Worm (Caenorhabditis elegans) whole organism, young adult: Measurements from ENCODE around the gene sucl-1.

Source experiments
- B0261.1 ChIP-seq: sonication (generic microtip); optimal IDR thresholded peaks from 2 replicates; lab custom pipeline; 2016; ENCODE audit warnings: mild to moderate bottlenecking, missing genetic modification characterization, moderate library complexity, missing compliant biosample characterization
- C17E4.6 ChIP-seq: fragments of 200-800 bp; sonication (Bioruptor generic); IDR thresholded peaks from 2 replicates; pipeline ENCODE4 v1.3.6; 2022; ENCODE audit warnings: missing genetic modification reagents, missing genetic modification characterization, missing compliant biosample characterization
- D2030.7 ChIP-seq: fragments of 200-800 bp; sonication (Bioruptor generic); IDR thresholded peaks from 2 replicates; pipeline ENCODE4 v1.3.6; 2022; ENCODE audit warnings: missing genetic modification reagents, missing genetic modification characterization, missing compliant biosample characterization
- F23B12.7 ChIP-seq: sonication (generic microtip); optimal IDR thresholded peaks from 2 replicates; lab custom pipeline; 2017; ENCODE audit warnings: missing genetic modification characterization, mild to moderate bottlenecking, missing compliant biosample characterization, antibody characterized with exemption, moderate library complexity; ENCODE audit not compliant: insufficient read depth
- F52B5.7 ChIP-seq: sonication (generic microtip); optimal IDR thresholded peaks from 2 replicates; lab custom pipeline; 2016; ENCODE audit warnings: mild to moderate bottlenecking, missing genetic modification characterization, missing compliant biosample characterization
- F55B11.4 ChIP-seq: sonication (generic microtip); optimal IDR thresholded peaks from 2 replicates; lab custom pipeline; 2016; ENCODE audit warnings: missing compliant biosample characterization, missing genetic modification characterization, borderline replicate concordance; ENCODE audit not compliant: insufficient read depth
- K11D2.4 ChIP-seq: fragments of 200-800 bp; sonication (Bioruptor generic); IDR thresholded peaks from 2 replicates; pipeline ENCODE4 v1.3.6; 2022; ENCODE audit warnings: missing genetic modification reagents, missing genetic modification characterization, missing compliant biosample characterization
- T07F8.4 ChIP-seq: sonication (generic microtip); optimal IDR thresholded peaks from 2 replicates; lab custom pipeline; 2016; ENCODE audit warnings: mild to moderate bottlenecking, missing genetic modification characterization, moderate library complexity, missing compliant biosample characterization
- Y53G8AR.9 ChIP-seq: fragments of 200-800 bp; sonication (Bioruptor generic); conservative IDR thresholded peaks from 2 replicates; pipeline ENCODE4 v1.3.6; 2022; ENCODE audit warnings: missing genetic modification reagents, missing genetic modification characterization, missing compliant biosample characterization
- Y95B8A.8 ChIP-seq: fragments of 200-800 bp; sonication (Bioruptor generic); IDR thresholded peaks from 2 replicates; pipeline ENCODE4 v1.3.6; 2022; ENCODE audit warnings: missing genetic modification reagents, missing genetic modification characterization, missing compliant biosample characterization
- ZK185.1 ChIP-seq: sonication (generic microtip); optimal IDR thresholded peaks from 2 replicates; lab custom pipeline; 2016; ENCODE audit warnings: mild to moderate bottlenecking, missing genetic modification characterization, missing compliant biosample characterization; ENCODE audit not compliant: poor library complexity, severe bottlenecking
- akir-1 ChIP-seq: fragments of 200-800 bp; sonication (Bioruptor generic); optimal IDR thresholded peaks from 2 replicates; lab custom pipeline; 2018; ENCODE audit warnings: mild to moderate bottlenecking, missing genetic modification characterization, moderate library complexity, missing compliant biosample characterization
- attf-3 ChIP-seq: fragments of 200-800 bp; sonication (Bioruptor generic); conservative IDR thresholded peaks from 2 replicates; pipeline ENCODE4 v1.3.6; 2022; ENCODE audit warnings: missing genetic modification reagents, missing genetic modification characterization, missing compliant biosample characterization
- attf-5 ChIP-seq: fragments of 200-800 bp; sonication (Bioruptor generic); optimal IDR thresholded peaks from 2 replicates; lab custom pipeline; 2018; ENCODE audit warnings: mild to moderate bottlenecking, missing genetic modification characterization, missing compliant biosample characterization
- cebp-2 ChIP-seq: fragments of 200-800 bp; sonication (Bioruptor generic); IDR thresholded peaks from 2 replicates; pipeline ENCODE4 v1.3.6; 2022; ENCODE audit warnings: missing genetic modification characterization, missing compliant biosample characterization
- ceh-27 ChIP-seq: fragments of 200-800 bp; sonication (Bioruptor generic); optimal IDR thresholded peaks from 2 replicates; lab custom pipeline; 2018; ENCODE audit warnings: mild to moderate bottlenecking, missing genetic modification characterization, moderate library complexity, missing compliant biosample characterization
- ceh-40 ChIP-seq: fragments of 200-800 bp; sonication (Bioruptor generic); IDR thresholded peaks from 2 replicates; pipeline ENCODE4 v1.3.6; 2022; ENCODE audit warnings: missing genetic modification characterization, missing compliant biosample characterization
- dox-1 ChIP-seq: fragments of 200-800 bp; sonication (Bioruptor generic); IDR thresholded peaks from 2 replicates; pipeline ENCODE4 v1.3.6; 2022; ENCODE audit warnings: missing genetic modification reagents, missing genetic modification characterization, missing compliant biosample characterization
- dpl-1 ChIP-seq: fragments of 150-350 bp; optimal IDR thresholded peaks from 2 replicates; lab custom pipeline; 2014; ENCODE audit warnings: missing biosample characterization, missing genetic modification reagents, missing genetic modification characterization
- efl-1 ChIP-seq: fragments of 150-350 bp; optimal IDR thresholded peaks from 2 replicates; lab custom pipeline; 2014; ENCODE audit warnings: missing biosample characterization, missing genetic modification reagents, missing genetic modification characterization
- egrh-3 ChIP-seq: fragments of 200-800 bp; sonication (Bioruptor generic); IDR thresholded peaks from 2 replicates; pipeline ENCODE4 v1.3.6; 2022; ENCODE audit warnings: missing genetic modification reagents, missing genetic modification characterization, missing compliant biosample characterization
- gei-17 ChIP-seq: fragments of 200-800 bp; sonication (Bioruptor generic); optimal IDR thresholded peaks from 2 replicates; lab custom pipeline; 2018; ENCODE audit warnings: mild to moderate bottlenecking, missing genetic modification characterization, missing compliant biosample characterization
- hmg-20 ChIP-seq: fragments of 200-800 bp; sonication (Bioruptor generic); IDR thresholded peaks from 2 replicates; pipeline ENCODE4 v1.3.6; 2022; ENCODE audit warnings: missing genetic modification reagents, missing genetic modification characterization, missing compliant biosample characterization
- let-607 ChIP-seq, 2 experiments: fragments of 200-800 bp in 1 of 2; sonication (Bioruptor generic) in 1 of 2; sonication (generic microtip) in 1 of 2; optimal IDR thresholded peaks; 2 replicates each; lab custom pipeline; 2016 to 2018; ENCODE audit warnings: mild to moderate bottlenecking in 2 of 2, missing compliant biosample characterization in 2 of 2, missing genetic modification characterization in 2 of 2, moderate library complexity in 2 of 2, missing genotype in 1 of 2
- lin-40 ChIP-seq: sonication (generic microtip); optimal IDR thresholded peaks from 2 replicates; lab custom pipeline; 2016; ENCODE audit warnings: missing genetic modification characterization, mild to moderate bottlenecking, missing compliant biosample characterization, missing genotype, missing genetic modification reagents
- lin-54 ChIP-seq: fragments of 200-800 bp; sonication (Bioruptor generic); optimal IDR thresholded peaks from 2 replicates; lab custom pipeline; 2018; ENCODE audit warnings: mild to moderate bottlenecking, missing genetic modification characterization, missing compliant biosample characterization
- lsl-1 ChIP-seq: fragments of 200-800 bp; sonication (Bioruptor generic); optimal IDR thresholded peaks from 2 replicates; lab custom pipeline; 2018; ENCODE audit warnings: mild to moderate bottlenecking, missing genetic modification characterization, moderate library complexity, missing compliant biosample characterization
- mcd-1 ChIP-seq: fragments of 200-800 bp; sonication (Bioruptor generic); IDR thresholded peaks from 2 replicates; pipeline ENCODE4 v1.3.6; 2022; ENCODE audit warnings: missing genetic modification reagents, missing genetic modification characterization, missing compliant biosample characterization
- mes-4 ChIP-seq: sonication (generic microtip); optimal IDR thresholded peaks from 2 replicates; lab custom pipeline; 2016; ENCODE audit warnings: missing genotype, missing genetic modification characterization, missing compliant biosample characterization
- nhr-27 ChIP-seq: fragments of 200-800 bp; sonication (Bioruptor generic); optimal IDR thresholded peaks from 2 replicates; lab custom pipeline; 2018; ENCODE audit warnings: mild to moderate bottlenecking, missing genetic modification characterization, moderate library complexity, missing compliant biosample characterization
- nhr-80 ChIP-seq: sonication (generic microtip); optimal IDR thresholded peaks from 2 replicates; lab custom pipeline; 2016; ENCODE audit warnings: missing genetic modification characterization, missing compliant biosample characterization
- nhr-90 ChIP-seq: sonication (generic microtip); optimal IDR thresholded peaks from 2 replicates; lab custom pipeline; 2016; ENCODE audit warnings: missing genotype, mild to moderate bottlenecking, missing genetic modification characterization, missing compliant biosample characterization
- pha-4 ChIP-seq: fragments of 150-350 bp; sonication (generic microtip); optimal IDR thresholded peaks from 2 replicates; lab custom pipeline; 2014; ENCODE audit warnings: missing biosample characterization, missing genetic modification reagents, missing genetic modification characterization
- rcor-1 ChIP-seq: fragments of 200-800 bp; sonication (Bioruptor generic); IDR thresholded peaks from 2 replicates; pipeline ENCODE4 v1.3.6; 2022; ENCODE audit warnings: missing genetic modification reagents, missing genetic modification characterization, missing compliant biosample characterization
- repo-1 ChIP-seq: sonication (generic microtip); optimal IDR thresholded peaks from 2 replicates; lab custom pipeline; 2017; ENCODE audit warnings: mild to moderate bottlenecking, missing genetic modification characterization, missing compliant biosample characterization
- sdz-38 ChIP-seq: sonication (generic microtip); optimal IDR thresholded peaks from 2 replicates; lab custom pipeline; 2016; ENCODE audit warnings: missing genotype, missing genetic modification characterization, missing compliant biosample characterization
- snpc-3.4 ChIP-seq: sonication (generic microtip); optimal IDR thresholded peaks from 2 replicates; lab custom pipeline; 2017; ENCODE audit warnings: missing genetic modification characterization, mild to moderate bottlenecking, missing compliant biosample characterization, antibody characterized with exemption, moderate library complexity, missing genotype, missing genetic modification reagents
- snpc-4 ChIP-seq, 5 experiments: fragments of 150-350 bp in 1 of 5; sonication (generic microtip) in 4 of 5; optimal IDR thresholded peaks; 2 replicates each; lab custom pipeline; 2014 to 2018; ENCODE audit warnings: missing genetic modification characterization in 5 of 5, missing biosample characterization in 3 of 5, antibody characterized with exemption in 2 of 5, mild to moderate bottlenecking in 2 of 5, missing compliant biosample characterization in 2 of 5, missing genotype in 2 of 5, moderate library complexity in 2 of 5, missing genetic modification reagents in 1 of 5
- unc-130 ChIP-seq: sonication (generic microtip); optimal IDR thresholded peaks from 2 replicates; lab custom pipeline; 2016; ENCODE audit warnings: missing genetic modification reagents, missing genetic modification characterization, missing compliant biosample characterization
- zfh-2 ChIP-seq: fragments of 200-800 bp; sonication (Bioruptor generic); conservative IDR thresholded peaks from 2 replicates; pipeline ENCODE4 v1.3.6; 2022; ENCODE audit warnings: missing genetic modification reagents, missing genetic modification characterization, missing compliant biosample characterization
- ztf-18 ChIP-seq: sonication (generic microtip); optimal IDR thresholded peaks from 2 replicates; lab custom pipeline; 2016; ENCODE audit warnings: missing genotype, mild to moderate bottlenecking, missing genetic modification characterization, missing compliant biosample characterization
- ztf-25 ChIP-seq: fragments of 200-800 bp; sonication (Bioruptor generic); IDR thresholded peaks from 2 replicates; pipeline ENCODE4 v1.3.6; 2022; ENCODE audit warnings: missing genetic modification reagents, missing genetic modification characterization, missing compliant biosample characterization
- ztf-28 ChIP-seq: fragments of 200-800 bp; sonication (Bioruptor generic); IDR thresholded peaks from 2 replicates; pipeline ENCODE4 v1.3.6; 2022; ENCODE audit warnings: missing genetic modification reagents, missing genetic modification characterization, missing compliant biosample characterization

Gene sucl-1

ce11 chrX:14743780-14744179 is 10.0 kb upstream of the sucl-1 start, which contains the start of gene C05G5.7:
TSS of gene C05G5.7 (minus strand) at chrX:14743780.
- no peak for TF ChIP-seq cebp-2 (GFP tag; lab: Robert Waterston, UW)
- no peak for TF ChIP-seq K11D2.4 (GFP tag; lab: Robert Waterston, UW)
- TF ChIP-seq T07F8.4 (tag; lab: Kevin White, UChicago): no peak
- TF ChIP-seq ztf-28 (GFP tag; lab: Robert Waterston, UW): no peak
- no peak for TF ChIP-seq mes-4 (tag; lab: Kevin White, UChicago)
- no peak for TF ChIP-seq ZK185.1
- TF ChIP-seq ztf-25 (GFP tag; lab: Robert Waterston, UW): no peak
- TF ChIP-seq akir-1 (GFP tag; lab: Kevin White, UChicago): no peak
- TF ChIP-seq mcd-1: no peak
- TF ChIP-seq lsl-1 (GFP tag; lab: Kevin White, UChicago): no peak
- TF ChIP-seq efl-1 (GFP tag; lab: Kevin White, UChicago): no peak

DNA sequence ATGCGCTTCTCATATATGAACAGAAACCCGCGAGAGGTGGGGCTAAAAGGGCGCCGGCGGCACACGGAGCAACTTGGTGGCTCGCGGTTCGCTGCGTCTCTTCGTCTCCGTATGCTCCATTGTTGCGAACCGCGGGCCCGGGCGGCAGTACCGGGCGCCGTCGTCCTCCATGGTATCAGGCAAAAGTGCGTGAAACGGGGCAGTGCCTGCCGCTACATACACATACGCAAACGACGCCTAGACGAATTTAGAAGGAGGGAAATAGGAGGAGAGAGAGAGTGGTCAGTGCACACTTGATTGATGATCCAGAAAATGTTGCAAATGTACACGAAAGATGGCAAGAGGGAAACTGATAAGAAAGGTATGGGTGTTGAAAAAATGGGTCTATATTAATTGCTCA is 9.3 kb upstream of the sucl-1 start:
- no peak for TF ChIP-seq let-607 (tag; optimal IDR thresholded peaks at IDR 0.05; lab: Kevin White, UChicago)
- TF ChIP-seq hmg-20 (GFP tag; lab: Robert Waterston, UW): no peak
- TF ChIP-seq attf-3 (GFP tag; lab: Robert Waterston, UW): no peak
- no peak for TF ChIP-seq D2030.7 (GFP tag; lab: Robert Waterston, UW)
- no peak for TF ChIP-seq nhr-90 (tag; lab: Kevin White, UChicago)
- no peak for TF ChIP-seq sdz-38 (tag; lab: Kevin White, UChicago)
- TF ChIP-seq nhr-80: peak; percentile 63
- no peak for TF ChIP-seq snpc-3.4
- TF ChIP-seq zfh-2: peak; percentile 89
- TF ChIP-seq egrh-3 (GFP tag; lab: Robert Waterston, UW): peak; percentile 79
- no peak for TF ChIP-seq snpc-4 (GFP tag; optimal IDR thresholded peaks at IDR 0.05; lab: Kevin White, UChicago)
- TF ChIP-seq snpc-4 (tag; optimal IDR thresholded peaks at IDR 0.05; lab: Kevin White, UChicago): peak in 3 of 4 experiments; percentile 15 to 67 (median 57)

ce11 chrX:14745218-14745617 is 8.6 kb upstream of the sucl-1 start:
- no peak for TF ChIP-seq ceh-40 (GFP tag; lab: Robert Waterston, UW)
- TF ChIP-seq let-607 (tag; optimal IDR thresholded peaks at IDR 0.05; lab: Kevin White, UChicago): no peak
- no peak for TF ChIP-seq F52B5.7
- TF ChIP-seq repo-1 (tag; lab: Kevin White, UChicago): no peak
- no peak for TF ChIP-seq hmg-20 (GFP tag; lab: Robert Waterston, UW)
- TF ChIP-seq pha-4 (tag; lab: Kevin White, UChicago): no peak

DNA sequence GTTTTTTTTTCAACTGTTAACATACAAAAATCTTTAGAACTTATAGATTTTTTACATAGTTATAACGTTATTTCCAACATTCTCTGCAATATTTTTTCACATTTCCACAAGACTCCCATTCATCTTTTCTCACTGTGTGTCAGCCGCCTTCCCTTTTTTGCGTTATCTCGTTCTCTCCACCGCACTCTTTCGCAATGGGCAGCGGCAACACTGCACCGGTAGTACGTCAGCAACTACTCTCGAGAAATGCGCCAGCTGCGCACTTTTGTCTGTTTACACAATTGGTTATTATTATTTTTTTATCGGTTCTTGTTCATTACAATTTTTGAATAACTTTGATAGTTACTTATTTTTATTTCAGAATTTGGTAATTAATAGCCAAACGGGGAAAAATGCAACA is 6.9 kb upstream of the sucl-1 start, which contains the start of gene C05G5.2:
Gene C05G5.2 (plus strand): TSS at position 356 of the 400 bp plus-strand sequence.
- TF ChIP-seq egrh-3 (GFP tag; lab: Robert Waterston, UW) (peak; percentile 57), gei-17 (GFP tag; lab: Kevin White, UChicago) (peak; percentile 41), dpl-1 (GFP tag; lab: Kevin White, UChicago) (peak; percentile 8), attf-5 (GFP tag; lab: Kevin White, UChicago) (peak; percentile 96), Y53G8AR.9 (GFP tag; lab: Robert Waterston, UW) (peak; percentile 41; the same call in 1 of the 2 replicates), ceh-27 (peak; percentile 92), F55B11.4 (tag; lab: Kevin White, UChicago) (no peak), rcor-1 (GFP tag; lab: Robert Waterston, UW) (0 out of 2 replicates have a peak, but pooled peaks have one; percentile 38), hmg-20 (GFP tag; lab: Robert Waterston, UW) (0 out of 2 replicates have a peak, but pooled peaks have one; percentile 30), unc-130 (GFP tag; lab: Kevin White, UChicago) (no peak), nhr-27 (no peak), ztf-18 (tag; lab: Kevin White, UChicago) (peak; percentile 96), C17E4.6 (GFP tag; lab: Robert Waterston, UW) (no peak), F23B12.7 (tag; lab: Kevin White, UChicago) (peak; percentile 61), K11D2.4 (GFP tag; lab: Robert Waterston, UW) (peak; percentile 86), lin-54 (no peak), dox-1 (peak; percentile 95), lin-40 (tag; lab: Kevin White, UChicago) (peak; percentile 90), mcd-1 (peak; percentile 74), Y95B8A.8 (0 out of 2 replicates have a peak, but pooled peaks have one; percentile 46), B0261.1 (tag; lab: Kevin White, UChicago) (no peak)
